Fruit fly (Drosophila melanogaster): ENCODE results near the gene CG9775.

The CG9775 gene

dm6 chr3R:4641616-4642102 is at the start of gene CG9775, which contains the start of the genes MED31 and slx1:
Gene CG9775, minus strand, starts transcription at chr3R:4641838.
Gene MED31, plus strand, starts transcription at chr3R:4641963.
Gene slx1, plus strand, starts transcription at chr3R:4641963.
- peak; percentile 81 for TF ChIP-seq CG7101 (tag; optimal IDR thresholded peaks at IDR 0.05)
- TF ChIP-seq ovo (GFP tag; optimal IDR thresholded peaks at IDR 0.05): peak; percentile 26
- TF ChIP-seq Hr96 (GFP tag; optimal IDR thresholded peaks at IDR 0.05): no peak
- TF ChIP-seq bab1 (GFP tag; optimal IDR thresholded peaks at IDR 0.05): peak; percentile 48
- TF ChIP-seq tj (GFP tag; optimal IDR thresholded peaks at IDR 0.05): peak; percentile 36
- no peak for TF ChIP-seq cic (GFP tag; optimal IDR thresholded peaks at IDR 0.05)
- TF ChIP-seq Crg-1 (GFP tag; optimal IDR thresholded peaks at IDR 0.05): peak; percentile 34
- peak; percentile 20 for TF ChIP-seq CG1620 (GFP tag; optimal IDR thresholded peaks at IDR 0.05)
- TF ChIP-seq pad (GFP tag; optimal IDR thresholded peaks at IDR 0.05): peak; percentile 43
- peak; percentile 61 for TF ChIP-seq toe (GFP tag; optimal IDR thresholded peaks at IDR 0.05)
- peak; percentile 75 for TF ChIP-seq CG11617 (GFP tag; optimal IDR thresholded peaks at IDR 0.05)
- TF ChIP-seq kay (GFP tag; ENCODE audit: borderline replicate concordance): no peak
- no peak for TF ChIP-seq Mnt (GFP tag; optimal IDR thresholded peaks at IDR 0.05)
- no peak for TF ChIP-seq CG5204 (GFP tag; optimal IDR thresholded peaks at IDR 0.05)
- peak; percentile 75 for TF ChIP-seq CG7045 (GFP tag; optimal IDR thresholded peaks at IDR 0.05)
- TF ChIP-seq CG14711 (tag; optimal IDR thresholded peaks at IDR 0.05): peak; percentile 95
- TF ChIP-seq CG12768 (GFP tag; optimal IDR thresholded peaks at IDR 0.05): peak; percentile 65
- TF ChIP-seq CG33017 (tag; optimal IDR thresholded peaks at IDR 0.05): peak; percentile 50
- peak; percentile 46 for TF ChIP-seq Clk (GFP tag; optimal IDR thresholded peaks at IDR 0.05)
- no peak for TF ChIP-seq cnc (optimal IDR thresholded peaks at IDR 0.05)

- no peak for TF ChIP-seq CG33017 (tag; optimal IDR thresholded peaks at IDR 0.05)
- TF ChIP-seq CG12768 (GFP tag; optimal IDR thresholded peaks at IDR 0.05): no peak
- TF ChIP-seq tj (GFP tag; optimal IDR thresholded peaks at IDR 0.05): no peak
- no peak for TF ChIP-seq CG11617 (GFP tag; optimal IDR thresholded peaks at IDR 0.05)
Measured at dm6 chr3R:4690508-4690907, 48.9 kb upstream of the CG9775 start, which contains the start of gene CG33927. Gene CG33927, minus strand, starts transcription at chr3R:4690608.

DNA sequence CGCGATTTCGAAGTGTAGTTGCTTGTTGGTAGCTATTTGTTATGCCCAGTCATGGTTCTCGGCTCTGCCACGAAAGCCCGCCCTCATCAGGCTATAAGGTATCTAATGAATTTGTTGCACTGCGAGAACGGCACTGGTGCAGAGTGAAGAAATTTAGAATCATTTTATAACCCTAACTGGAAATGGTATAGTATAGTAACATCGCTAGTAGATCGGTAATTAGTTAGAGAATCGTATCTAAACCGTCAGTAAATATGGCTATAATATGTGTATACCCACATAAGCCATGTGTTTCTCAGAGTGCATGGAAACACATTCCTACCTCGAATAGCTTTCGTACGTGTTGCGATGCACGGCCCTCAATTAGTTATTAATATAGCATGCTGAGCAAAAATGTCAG is 45.6 kb upstream of the CG9775 start:
- no peak for TF ChIP-seq CG7045 (GFP tag; optimal IDR thresholded peaks at IDR 0.05)
- TF ChIP-seq Crg-1 (GFP tag; optimal IDR thresholded peaks at IDR 0.05): no peak
- no peak for TF ChIP-seq Mnt (GFP tag; optimal IDR thresholded peaks at IDR 0.05)
- TF ChIP-seq CG7101 (tag; optimal IDR thresholded peaks at IDR 0.05): no peak
- TF ChIP-seq tj (GFP tag; optimal IDR thresholded peaks at IDR 0.05): no peak
- no peak for TF ChIP-seq Clk (GFP tag; optimal IDR thresholded peaks at IDR 0.05)
- no peak for TF ChIP-seq ovo (GFP tag; optimal IDR thresholded peaks at IDR 0.05)
- TF ChIP-seq bab1 (GFP tag; optimal IDR thresholded peaks at IDR 0.05): no peak
- TF ChIP-seq CG1620 (GFP tag; optimal IDR thresholded peaks at IDR 0.05): no peak

DNA sequence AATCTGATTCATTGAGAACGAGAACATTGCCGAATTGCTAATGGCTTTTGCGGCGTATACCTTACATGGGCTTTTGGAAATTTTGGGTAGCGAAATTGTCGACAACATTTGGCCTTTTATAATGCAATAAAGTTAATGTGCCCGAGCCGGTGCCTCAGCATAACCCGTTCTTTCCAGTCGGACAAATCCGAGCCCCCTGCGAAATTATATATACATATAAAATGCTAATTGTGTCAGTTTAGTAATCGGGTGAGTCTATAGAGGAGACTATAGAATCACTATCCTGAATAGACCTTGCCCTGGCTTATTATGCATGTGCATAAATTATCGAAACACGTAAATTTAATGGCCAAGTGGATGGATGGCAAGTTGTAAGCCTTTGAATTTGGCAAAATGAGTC is 36.7 kb upstream of the CG9775 start:
- TF ChIP-seq CG5204 (GFP tag; optimal IDR thresholded peaks at IDR 0.05) (no peak), CG7045 (GFP tag; optimal IDR thresholded peaks at IDR 0.05) (no peak), CG12768 (GFP tag; optimal IDR thresholded peaks at IDR 0.05) (no peak), bab1 (GFP tag; optimal IDR thresholded peaks at IDR 0.05) (no peak), ovo (GFP tag; optimal IDR thresholded peaks at IDR 0.05) (no peak), cic (GFP tag; optimal IDR thresholded peaks at IDR 0.05) (no peak), cnc (optimal IDR thresholded peaks at IDR 0.05) (no peak), CG7101 (tag; optimal IDR thresholded peaks at IDR 0.05) (no peak), pad (GFP tag; optimal IDR thresholded peaks at IDR 0.05) (no peak), tj (GFP tag; optimal IDR thresholded peaks at IDR 0.05) (no peak), Clk (GFP tag; optimal IDR thresholded peaks at IDR 0.05) (no peak), kay (GFP tag; ENCODE audit: borderline replicate concordance) (no peak), CG11617 (GFP tag; optimal IDR thresholded peaks at IDR 0.05) (no peak)

- no peak for TF ChIP-seq CG5204 (GFP tag; optimal IDR thresholded peaks at IDR 0.05)
- no peak for TF ChIP-seq Mnt (GFP tag; optimal IDR thresholded peaks at IDR 0.05)
- no peak for TF ChIP-seq CG14711 (tag; optimal IDR thresholded peaks at IDR 0.05)
- peak; percentile 3 for TF ChIP-seq kay (GFP tag; ENCODE audit: borderline replicate concordance)
Measured at dm6 chr3R:4676981-4677665, 35.5 kb upstream of the CG9775 start.

dm6 chr3R:4667399-4668201 is 26.0 kb upstream of the CG9775 start:
- TF ChIP-seq CG7045 (GFP tag; optimal IDR thresholded peaks at IDR 0.05) (no peak), CG5204 (GFP tag; optimal IDR thresholded peaks at IDR 0.05) (no peak), bab1 (GFP tag; optimal IDR thresholded peaks at IDR 0.05) (no peak), CG12768 (GFP tag; optimal IDR thresholded peaks at IDR 0.05) (no peak), Hr96 (GFP tag; optimal IDR thresholded peaks at IDR 0.05) (no peak), CG7101 (tag; optimal IDR thresholded peaks at IDR 0.05) (no peak), Clk (GFP tag; optimal IDR thresholded peaks at IDR 0.05) (no peak), CG1620 (GFP tag; optimal IDR thresholded peaks at IDR 0.05) (no peak), cic (GFP tag; optimal IDR thresholded peaks at IDR 0.05) (no peak), CG33017 (tag; optimal IDR thresholded peaks at IDR 0.05) (no peak), Crg-1 (GFP tag; optimal IDR thresholded peaks at IDR 0.05) (no peak), cnc (optimal IDR thresholded peaks at IDR 0.05) (no peak), CG14711 (tag; optimal IDR thresholded peaks at IDR 0.05) (no peak), tj (GFP tag; optimal IDR thresholded peaks at IDR 0.05) (no peak), ovo (GFP tag; optimal IDR thresholded peaks at IDR 0.05) (no peak), kay (GFP tag; ENCODE audit: borderline replicate concordance) (no peak)
